Fruit fly (Drosophila melanogaster) whole organism, embryonic: ENCODE data around the gene Synd.

Experiments used
- Bteb2 ChIP-seq: fragments of 200-800 bp; sonication (Bioruptor generic); optimal IDR thresholded peaks from 2 replicates; lab custom pipeline; 2016; ENCODE audit warnings: missing biosample characterization, missing genetic modification characterization
- CG1024 ChIP-seq: fragments of 200-800 bp; sonication (Bioruptor generic); IDR thresholded peaks from 2 replicates; pipeline ENCODE4 v1.3.6; 2022; ENCODE audit warnings: missing biosample characterization, missing genetic modification characterization
- CG10321 ChIP-seq: fragments of 200-800 bp; sonication (Bioruptor generic); IDR thresholded peaks from 2 replicates; pipeline ENCODE4 v1.3.6; 2022; ENCODE audit warnings: missing biosample characterization, missing genetic modification characterization
- CG10462 ChIP-seq: fragments of 200-800 bp; sonication (Bioruptor generic); optimal IDR thresholded peaks from 2 replicates; lab custom pipeline; 2016; ENCODE audit warnings: missing biosample characterization, missing genetic modification characterization
- CG15479 ChIP-seq: fragments of 200-800 bp; sonication (Bioruptor generic); optimal IDR thresholded peaks from 3 replicates; lab custom pipeline; 2019; ENCODE audit warnings: missing biosample characterization, mild to moderate bottlenecking, missing genetic modification characterization, moderate library complexity
- CG16813 ChIP-seq: fragments of 200-800 bp; sonication (Bioruptor generic); IDR thresholded peaks from 3 replicates; pipeline ENCODE4 v1.3.6; 2022; ENCODE audit warnings: missing biosample characterization, missing genetic modification characterization; ENCODE audit not compliant: partially characterized antibody
- CG17361 ChIP-seq: fragments of 200-800 bp; sonication (Bioruptor generic); IDR thresholded peaks from 3 replicates; pipeline ENCODE4 v1.3.6; 2022; ENCODE audit warnings: missing biosample characterization, missing genetic modification characterization
- CG17829 ChIP-seq: fragments of 200-800 bp; optimal IDR thresholded peaks from 2 replicates; lab custom pipeline; 2019; ENCODE audit warnings: missing biosample characterization, mild to moderate bottlenecking, missing genetic modification characterization, moderate library complexity
- CG18619 ChIP-seq: fragments of 200-800 bp; sonication (Bioruptor generic); optimal IDR thresholded peaks from 3 replicates; lab custom pipeline; 2017; ENCODE audit warnings: missing biosample characterization, mild to moderate bottlenecking, missing genetic modification characterization
- CG2875 ChIP-seq: fragments of 200-800 bp; sonication (Bioruptor generic); optimal IDR thresholded peaks from 2 replicates; lab custom pipeline; 2017; ENCODE audit warnings: missing biosample characterization, mild to moderate bottlenecking, missing genetic modification characterization, missing genetic modification reagents
- CG30431 ChIP-seq: fragments of 200-800 bp; sonication (Bioruptor generic); optimal IDR thresholded peaks from 2 replicates; lab custom pipeline; 2017; ENCODE audit warnings: missing biosample characterization, missing genetic modification characterization
- CG3163 ChIP-seq: fragments of 200-800 bp; sonication (Bioruptor generic); optimal IDR thresholded peaks from 3 replicates; lab custom pipeline; 2016; ENCODE audit warnings: missing biosample characterization, missing genetic modification characterization
- CG34376 ChIP-seq: fragments of 200-800 bp; sonication (Bioruptor generic); optimal IDR thresholded peaks from 2 replicates; lab custom pipeline; 2018; ENCODE audit warnings: missing biosample characterization, mild to moderate bottlenecking, missing genetic modification characterization
- CG3726 ChIP-seq: fragments of 200-800 bp; sonication (Bioruptor generic); IDR thresholded peaks from 3 replicates; pipeline ENCODE4, ENCODE4 v1.3.6; 2022; ENCODE audit warnings: missing biosample characterization, missing genetic modification characterization
- CG4424 ChIP-seq: fragments of 200-800 bp; sonication (Bioruptor generic); optimal IDR thresholded peaks from 3 replicates; lab custom pipeline; 2016; ENCODE audit warnings: missing biosample characterization, missing genetic modification characterization
- CG4730 ChIP-seq: fragments of 200-800 bp; sonication (Bioruptor generic); IDR thresholded peaks from 2 replicates; pipeline ENCODE4 v1.3.6; 2022; ENCODE audit warnings: missing biosample characterization, missing genetic modification characterization
- CG6254 ChIP-seq: fragments of 200-800 bp; sonication (Bioruptor generic); optimal IDR thresholded peaks from 3 replicates; lab custom pipeline; 2017; ENCODE audit warnings: mild to moderate bottlenecking, missing biosample characterization, missing genetic modification reagents, missing genetic modification characterization
- CG6813 ChIP-seq: fragments of 200-800 bp; sonication (Bioruptor generic); optimal IDR thresholded peaks from 2 replicates; lab custom pipeline; 2017; ENCODE audit warnings: missing biosample characterization, missing genetic modification characterization, mild to moderate bottlenecking, moderate library complexity, missing genetic modification reagents
- CG7963 ChIP-seq: fragments of 200-800 bp; sonication (Bioruptor generic); IDR thresholded peaks from 3 replicates; pipeline ENCODE4 v1.3.6; 2022; ENCODE audit warnings: missing biosample characterization, missing genetic modification characterization; ENCODE audit not compliant: partially characterized antibody
- Dad ChIP-seq: fragments of 200-800 bp; sonication (Bioruptor generic); optimal IDR thresholded peaks from 3 replicates; lab custom pipeline; 2016; ENCODE audit warnings: missing biosample characterization, missing genetic modification characterization
- Fer1 ChIP-seq: fragments of 200-800 bp; sonication (Bioruptor generic); optimal IDR thresholded peaks from 2 replicates; lab custom pipeline; 2017; ENCODE audit warnings: missing biosample characterization, mild to moderate bottlenecking, missing genetic modification characterization
- Hey ChIP-seq: fragments of 200-800 bp; sonication (Bioruptor generic); optimal IDR thresholded peaks from 3 replicates; lab custom pipeline; 2018; ENCODE audit warnings: missing biosample characterization, mild to moderate bottlenecking, missing genetic modification characterization
- Hr51 ChIP-seq, 2 experiments: fragments of 200-800 bp; sonication (Bioruptor generic); optimal IDR thresholded peaks; 2 replicates in 1 of 2; 3 replicates in 1 of 2; lab custom pipeline; 2016 to 2018; ENCODE audit warnings: missing biosample characterization in 2 of 2, missing genetic modification characterization in 2 of 2, mild to moderate bottlenecking in 1 of 2, moderate library complexity in 1 of 2
- Optix ChIP-seq: fragments of 200-800 bp; sonication (Bioruptor generic); IDR thresholded peaks from 3 replicates; pipeline ENCODE4 v1.3.6; 2022; ENCODE audit warnings: missing biosample characterization, missing genetic modification characterization
- Poxn ChIP-seq: fragments of 200-800 bp; sonication (Bioruptor generic); IDR thresholded peaks from 2 replicates; pipeline ENCODE4 v1.3.6; 2022; ENCODE audit warnings: missing biosample characterization, missing genetic modification characterization
- Side ChIP-seq: fragments of 200-800 bp; sonication (Bioruptor generic); optimal IDR thresholded peaks from 2 replicates; lab custom pipeline; 2016; ENCODE audit warnings: missing biosample characterization, missing genetic modification characterization
- Sry-β ChIP-seq: fragments of 200-800 bp; sonication (Bioruptor generic); optimal IDR thresholded peaks from 2 replicates; lab custom pipeline; 2018; ENCODE audit warnings: missing biosample characterization, mild to moderate bottlenecking, missing genetic modification characterization, moderate library complexity
- Sry-δ ChIP-seq: fragments of 200-800 bp; sonication (Bioruptor generic); optimal IDR thresholded peaks from 2 replicates; lab custom pipeline; 2016; ENCODE audit warnings: missing biosample characterization, missing genetic modification characterization
- Ssrp ChIP-seq: fragments of 200-800 bp; sonication (Bioruptor generic); optimal IDR thresholded peaks from 2 replicates; lab custom pipeline; 2018; ENCODE audit warnings: missing biosample characterization, mild to moderate bottlenecking, missing genetic modification characterization, moderate library complexity
- Vsx1 ChIP-seq: fragments of 200-800 bp; sonication (Bioruptor generic); optimal IDR thresholded peaks from 2 replicates; lab custom pipeline; 2017; ENCODE audit warnings: missing biosample characterization, mild to moderate bottlenecking, missing genetic modification characterization, missing genetic modification reagents
- ash1 ChIP-seq: fragments of 200-800 bp; sonication (Bioruptor generic); optimal IDR thresholded peaks from 2 replicates; lab custom pipeline; 2018; ENCODE audit warnings: missing biosample characterization, mild to moderate bottlenecking, missing genetic modification characterization
- btn ChIP-seq: fragments of 200-800 bp; sonication (Bioruptor generic); optimal IDR thresholded peaks from 2 replicates; lab custom pipeline; 2016; ENCODE audit warnings: missing biosample characterization, missing genetic modification characterization
- chm ChIP-seq: fragments of 200-800 bp; sonication (Bioruptor generic); IDR thresholded peaks from 2 replicates; pipeline ENCODE4 v1.3.6; 2022; ENCODE audit warnings: missing biosample characterization, missing genetic modification characterization
- cwo ChIP-seq: fragments of 200-800 bp; sonication (Bioruptor generic); optimal IDR thresholded peaks from 3 replicates; lab custom pipeline; 2017; ENCODE audit warnings: missing biosample characterization, missing genetic modification characterization, mild to moderate bottlenecking, moderate library complexity, missing genetic modification reagents
- dan ChIP-seq: fragments of 200-800 bp; sonication (Bioruptor generic); IDR thresholded peaks from 2 replicates; pipeline ENCODE4 v1.3.6; 2022; ENCODE audit warnings: missing biosample characterization, missing genetic modification characterization
- fd96Cb ChIP-seq: fragments of 200-800 bp; sonication (Bioruptor generic); optimal IDR thresholded peaks from 2 replicates; lab custom pipeline; 2018; ENCODE audit warnings: missing biosample characterization, mild to moderate bottlenecking, missing genetic modification characterization, moderate library complexity
- ham ChIP-seq: fragments of 200-800 bp; sonication (Bioruptor generic); IDR thresholded peaks from 2 replicates; pipeline ENCODE4 v1.3.6; 2022; ENCODE audit warnings: missing biosample characterization, missing genetic modification characterization
- her ChIP-seq: fragments of 200-800 bp; sonication (Bioruptor generic); optimal IDR thresholded peaks from 2 replicates; lab custom pipeline; 2016; ENCODE audit warnings: missing biosample characterization, missing genetic modification characterization
- hkb ChIP-seq, 2 experiments: fragments of 200-800 bp in 1 of 2; fragments of >200 bp in 1 of 2; sonication (Bioruptor generic) in 1 of 2; IDR thresholded peaks in 1 of 2; optimal IDR thresholded peaks in 1 of 2; 2 replicates each; pipeline versions ENCODE4 v1.3.6 to Lab custom; 2017 to 2022; ENCODE audit warnings: missing biosample characterization in 1 of 2, missing genetic modification characterization in 1 of 2
- lmd ChIP-seq: fragments of 200-800 bp; sonication (Bioruptor generic); IDR thresholded peaks from 2 replicates; pipeline ENCODE4 v1.3.6; 2022; ENCODE audit warnings: missing biosample characterization, missing genetic modification characterization
- nau ChIP-seq: fragments of 200-800 bp; sonication (Bioruptor generic); optimal IDR thresholded peaks from 3 replicates; lab custom pipeline; 2017; ENCODE audit warnings: missing biosample characterization, mild to moderate bottlenecking, missing genetic modification characterization, missing genetic modification reagents
- nerfin-1 ChIP-seq: fragments of 200-800 bp; sonication (Bioruptor generic); optimal IDR thresholded peaks from 3 replicates; lab custom pipeline; 2019; ENCODE audit warnings: missing biosample characterization, mild to moderate bottlenecking, missing genetic modification characterization, moderate library complexity
- odd ChIP-seq: fragments of 200-800 bp; sonication (Bioruptor generic); optimal IDR thresholded peaks from 2 replicates; lab custom pipeline; 2017; ENCODE audit warnings: missing biosample characterization, mild to moderate bottlenecking, missing genetic modification characterization
- onecut ChIP-seq: fragments of 200-800 bp; sonication (Bioruptor generic); IDR thresholded peaks from 2 replicates; pipeline ENCODE4 v1.3.6; 2022; ENCODE audit warnings: missing biosample characterization, missing genetic modification characterization
- otp ChIP-seq: fragments of 200-800 bp; sonication (Bioruptor generic); IDR thresholded peaks from 3 replicates; pipeline ENCODE4, ENCODE4 v1.3.6; 2022; ENCODE audit warnings: missing biosample characterization, missing genetic modification characterization
- pfk ChIP-seq: fragments of 200-800 bp; sonication (Bioruptor generic); optimal IDR thresholded peaks from 2 replicates; lab custom pipeline; 2018; ENCODE audit warnings: missing biosample characterization, mild to moderate bottlenecking, missing genetic modification characterization, moderate library complexity
- schlank ChIP-seq: fragments of 200-800 bp; sonication (Bioruptor generic); optimal IDR thresholded peaks from 2 replicates; lab custom pipeline; 2018; ENCODE audit warnings: missing biosample characterization, mild to moderate bottlenecking, missing genetic modification characterization
- trh ChIP-seq: fragments of 200-800 bp; sonication (Bioruptor generic); optimal IDR thresholded peaks from 2 replicates; lab custom pipeline; 2016; ENCODE audit warnings: missing biosample characterization, missing genetic modification characterization
- vfl ChIP-seq: fragments of 200-800 bp; sonication (Bioruptor generic); optimal IDR thresholded peaks from 2 replicates; lab custom pipeline; 2016; ENCODE audit warnings: missing biosample characterization, missing genetic modification characterization

The Synd gene

dm6 chr3R:20850395-20851039, 17.9 kb downstream of the Synd start, which contains the start of gene RpS30 (continued):
- no peak for TF ChIP-seq Poxn (GFP tag; lab: Robert Waterston, UW)
- TF ChIP-seq CG10321 (GFP tag; lab: Robert Waterston, UW), result no peak
- TF ChIP-seq CG7963 (GFP tag; lab: Robert Waterston, UW), result peak; percentile 97
- peak; percentile 95 for TF ChIP-seq Sry-δ (GFP tag; lab: Kevin White, UChicago)
- no peak for TF ChIP-seq odd (GFP tag; lab: Kevin White, UChicago)
- TF ChIP-seq Hr51 (GFP tag; optimal IDR thresholded peaks at IDR 0.05; lab: Kevin White, UChicago), result peak in 1 of 2 experiments; percentile 33
- no peak for TF ChIP-seq dan
- no peak for TF ChIP-seq ham
- TF ChIP-seq CG3726 (GFP tag; lab: Robert Waterston, UW), result no peak
- TF ChIP-seq Side (GFP tag; lab: Kevin White, UChicago), result no peak
- TF ChIP-seq otp (GFP tag; lab: Robert Waterston, UW), result no peak
- no peak for TF ChIP-seq CG6254
- peak; percentile 10 for TF ChIP-seq CG3163 (GFP tag; lab: Kevin White, UChicago)
- no peak for TF ChIP-seq hkb (optimal IDR thresholded peaks at IDR 0.05; lab: Kevin White, UChicago)
- 0 out of 2 replicates have a peak, but pooled peaks have one; percentile 19 for TF ChIP-seq hkb (GFP tag; IDR thresholded peaks at IDR 0.05; lab: Robert Waterston, UW)
- TF ChIP-seq Bteb2 (GFP tag; lab: Kevin White, UChicago), result peak; percentile 44
- TF ChIP-seq CG4424, result peak; percentile 3
- no peak for TF ChIP-seq CG1024 (GFP tag; lab: Robert Waterston, UW)
- no peak for TF ChIP-seq pfk
- no peak for TF ChIP-seq trh (GFP tag; lab: Kevin White, UChicago)
- peak; percentile 89 for TF ChIP-seq CG15479 (GFP tag; lab: Kevin White, UChicago)
- no peak; the same call in 1 of the 2 replicates for TF ChIP-seq lmd (GFP tag; lab: Robert Waterston, UW)
- peak; percentile 47; the same call in 1 of the 2 replicates for TF ChIP-seq chm (GFP tag; lab: Robert Waterston, UW)
- TF ChIP-seq Ssrp, result no peak
- peak; percentile 69 for TF ChIP-seq Hey (tag; lab: Kevin White, UChicago)
- TF ChIP-seq fd96Cb (tag; lab: Kevin White, UChicago), result no peak
- no peak for TF ChIP-seq Sry-β (GFP tag; lab: Kevin White, UChicago)
- peak; percentile 73 for TF ChIP-seq her (GFP tag; lab: Kevin White, UChicago)
- TF ChIP-seq CG17361 (GFP tag; lab: Robert Waterston, UW), result 0 out of 3 replicates have a peak, but pooled peaks have one; percentile 25
- no peak for TF ChIP-seq CG4730 (GFP tag; lab: Robert Waterston, UW)
- no peak for TF ChIP-seq CG10462 (GFP tag; lab: Kevin White, UChicago)
- TF ChIP-seq onecut (GFP tag; lab: Robert Waterston, UW), result peak; percentile 69
- peak; percentile 34 for TF ChIP-seq nerfin-1
- TF ChIP-seq CG30431 (GFP tag; lab: Kevin White, UChicago), result no peak
- TF ChIP-seq Vsx1 (GFP tag; lab: Kevin White, UChicago), result no peak
- TF ChIP-seq ash1 (GFP tag; lab: Kevin White, UChicago), result no peak
- peak; percentile 77 for TF ChIP-seq CG17829 (tag; lab: Kevin White, UChicago)
- peak; percentile 19 for TF ChIP-seq CG2875 (GFP tag; lab: Kevin White, UChicago)
- TF ChIP-seq CG18619 (GFP tag; lab: Kevin White, UChicago), result peak; percentile 5
- peak; percentile 98 for TF ChIP-seq CG16813 (GFP tag; lab: Robert Waterston, UW)
- TF ChIP-seq Dad (GFP tag; lab: Kevin White, UChicago), result peak; percentile 43
- no peak for TF ChIP-seq cwo (GFP tag; lab: Kevin White, UChicago)
- TF ChIP-seq schlank (tag; lab: Kevin White, UChicago), result no peak
- no peak for TF ChIP-seq Optix (GFP tag; lab: Robert Waterston, UW)
- TF ChIP-seq vfl (GFP tag; lab: Kevin White, UChicago), result peak; percentile 69
- TF ChIP-seq CG6813, result peak; percentile 18
- TF ChIP-seq btn (GFP tag; lab: Kevin White, UChicago), result no peak
- peak; percentile 59 for TF ChIP-seq Fer1 (GFP tag; lab: Kevin White, UChicago)
- TF ChIP-seq nau (GFP tag; lab: Kevin White, UChicago), result peak; percentile 2
- TF ChIP-seq CG34376 (GFP tag; lab: Kevin White, UChicago), result peak; percentile 44
